Fruit fly (Drosophila melanogaster): Measurements from ENCODE around the gene CG9427.

The CG9427 gene

DNA sequence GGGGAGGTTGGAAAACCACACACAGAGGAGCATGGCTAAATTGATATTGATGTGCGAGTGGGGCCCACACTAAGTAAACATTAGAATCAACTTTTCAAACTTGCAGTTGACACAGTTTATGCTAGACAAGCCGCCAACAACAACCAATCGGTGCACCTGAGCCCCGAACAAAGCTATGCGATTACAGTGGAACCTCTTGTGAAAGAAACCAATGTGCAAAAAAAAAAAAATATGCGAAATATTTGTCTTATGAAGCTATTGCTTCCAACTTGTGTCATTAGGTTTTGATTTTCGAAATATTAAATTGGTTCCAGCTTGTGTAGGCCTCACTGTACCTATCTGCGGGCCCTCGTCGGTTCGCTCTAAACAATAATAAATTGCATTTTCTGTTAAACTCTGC, 8.4 kb downstream of the CG9427 start (continued):
- peak; percentile 60 for TF ChIP-seq Dip3 (GFP tag; optimal IDR thresholded peaks at IDR 0.05)
- TF ChIP-seq CG17385 (GFP tag; optimal IDR thresholded peaks at IDR 0.05) = peak; percentile 70
- TF ChIP-seq ATbp (GFP tag; optimal IDR thresholded peaks at IDR 0.05) = peak; percentile 74
- TF ChIP-seq Atf-2 (GFP tag; optimal IDR thresholded peaks at IDR 0.05) = peak; percentile 58
- TF ChIP-seq hb (GFP tag; IDR thresholded peaks at IDR 0.05; ENCODE audit: partially characterized antibody) = no peak
- TF ChIP-seq CG17802 (tag; optimal IDR thresholded peaks at IDR 0.05) = peak; percentile 42
- TF ChIP-seq Dad (GFP tag; optimal IDR thresholded peaks at IDR 0.05) = peak; percentile 60
- TF ChIP-seq bowl (GFP tag; IDR thresholded peaks at IDR 0.05) = peak; percentile 65
- TF ChIP-seq tx (GFP tag; optimal IDR thresholded peaks at IDR 0.05) = peak; percentile 50
- no peak for TF ChIP-seq CG3065 (GFP tag; optimal IDR thresholded peaks at IDR 0.05)
- TF ChIP-seq Vsx1 (GFP tag; optimal IDR thresholded peaks at IDR 0.05) = no peak
- peak; percentile 58 for TF ChIP-seq tap (tag; optimal IDR thresholded peaks at IDR 0.05)
- TF ChIP-seq onecut (GFP tag; IDR thresholded peaks at IDR 0.05) = peak; percentile 68
- TF ChIP-seq fd3F (GFP tag; optimal IDR thresholded peaks at IDR 0.05) = peak; percentile 31
- TF ChIP-seq stwl (tag; optimal IDR thresholded peaks at IDR 0.05) = no peak
- peak; percentile 31 for TF ChIP-seq Myb (GFP tag; optimal IDR thresholded peaks at IDR 0.05)
- no peak for TF ChIP-seq Doc3 (GFP tag; IDR thresholded peaks at IDR 0.05; ENCODE audit: partially characterized antibody)
- peak; percentile 45; the same call in 1 of the 2 replicates for TF ChIP-seq sim (GFP tag; IDR thresholded peaks at IDR 0.05)
- peak; percentile 26 for TF ChIP-seq MTF-1 (GFP tag; optimal IDR thresholded peaks at IDR 0.05; ENCODE audit: borderline replicate concordance)
- TF ChIP-seq Nf-YA (GFP tag; IDR thresholded peaks at IDR 0.05) = peak; percentile 76
- TF ChIP-seq CG15011 (GFP tag; optimal IDR thresholded peaks at IDR 0.05) = no peak
- TF ChIP-seq Gug (GFP tag; IDR thresholded peaks at IDR 0.05) = peak; percentile 53; the same call in 2 of the 4 replicates
- peak; percentile 40; the same call in 1 of the 2 replicates for TF ChIP-seq Taf1 (GFP tag; IDR thresholded peaks at IDR 0.05)
- TF ChIP-seq HLH3B (GFP tag; IDR thresholded peaks at IDR 0.05) = peak; percentile 86
- no peak for TF ChIP-seq Ravus (GFP tag; IDR thresholded peaks at IDR 0.05)
- peak; percentile 95 for TF ChIP-seq Ets65A (GFP tag)
- peak; percentile 10; the same call in 1 of the 3 replicates for TF ChIP-seq C15 (GFP tag; IDR thresholded peaks at IDR 0.05)
- TF ChIP-seq tin (GFP tag; optimal IDR thresholded peaks at IDR 0.05) = peak; percentile 76
- peak; percentile 89 for TF ChIP-seq Optix (GFP tag; IDR thresholded peaks at IDR 0.05)
- TF ChIP-seq CG12104 (GFP tag; optimal IDR thresholded peaks at IDR 0.05) = no peak
- peak; percentile 56; the same call in 1 of the 2 replicates for TF ChIP-seq CG1024 (GFP tag; IDR thresholded peaks at IDR 0.05)
- no peak for TF ChIP-seq CG6765 (GFP tag; optimal IDR thresholded peaks at IDR 0.05)
- TF ChIP-seq CG11695 (GFP tag; IDR thresholded peaks at IDR 0.05) = peak; percentile 72; the same call in 2 of the 3 replicates
- TF ChIP-seq CG7556 (GFP tag; optimal IDR thresholded peaks at IDR 0.05) = peak; percentile 44
- TF ChIP-seq CG4820 (GFP tag; optimal IDR thresholded peaks at IDR 0.05) = peak; percentile 81
- TF ChIP-seq CG12236 (GFP tag; optimal IDR thresholded peaks at IDR 0.05) = no peak
- no peak for TF ChIP-seq CG12744 (GFP tag; optimal IDR thresholded peaks at IDR 0.05)
- no peak for TF ChIP-seq Opbp (GFP tag; IDR thresholded peaks at IDR 0.05; ENCODE audit: partially characterized antibody)
- TF ChIP-seq CG33557 (GFP tag; optimal IDR thresholded peaks at IDR 0.05) = peak; percentile 19
- TF ChIP-seq MBD-R2 (GFP tag; IDR thresholded peaks at IDR 0.05) = 0 out of 2 replicates have a peak, but pooled peaks have one; percentile 21
- peak; percentile 45 for TF ChIP-seq CG2202 (tag; optimal IDR thresholded peaks at IDR 0.05)
- peak; percentile 76 for TF ChIP-seq zen (tag; optimal IDR thresholded peaks at IDR 0.05)
- peak in 1 of 2 experiments; percentile 67 for TF ChIP-seq Hr51 (GFP tag; optimal IDR thresholded peaks at IDR 0.05)
- TF ChIP-seq pan (optimal IDR thresholded peaks at IDR 0.05) = no peak
- peak in 1 of 2 experiments; percentile 86 for TF ChIP-seq pan (GFP tag; optimal IDR thresholded peaks at IDR 0.05 in 1 of 2, IDR thresholded peaks at IDR 0.05 in 1 of 2)
- peak; percentile 68 to 75 for TF ChIP-seq Pdp1 (GFP tag; optimal IDR thresholded peaks at IDR 0.05)
- TF ChIP-seq rib (GFP tag; IDR thresholded peaks at IDR 0.05) = no peak
- TF ChIP-seq insv (GFP tag; optimal IDR thresholded peaks at IDR 0.05) = no peak
- TF ChIP-seq ssp (GFP tag; IDR thresholded peaks at IDR 0.05) = peak; percentile 60; the same call in 1 of the 2 replicates
- peak; percentile 64 for TF ChIP-seq CG18599 (GFP tag; optimal IDR thresholded peaks at IDR 0.05)
- TF ChIP-seq CG12299 (tag; optimal IDR thresholded peaks at IDR 0.05) = no peak

Measured in whole organism, embryonic.